Worm (Caenorhabditis elegans) whole organism, L1 larva: ENCODE measurements around the gene sre-40.

Experiments
- C04F5.9 ChIP-seq: sonication (generic microtip); optimal IDR thresholded peaks from 2 replicates; lab custom pipeline; 2016; ENCODE audit warnings: missing genetic modification characterization, missing compliant biosample characterization
- Y116A8C.19 ChIP-seq: sonication (generic microtip); optimal IDR thresholded peaks from 2 replicates; lab custom pipeline; 2016; ENCODE audit warnings: missing compliant biosample characterization, missing genetic modification characterization, borderline replicate concordance
- alr-1 ChIP-seq: fragments of 200-800 bp; sonication (Bioruptor generic); optimal IDR thresholded peaks from 2 replicates; lab custom pipeline; 2018; ENCODE audit warnings: borderline replicate concordance, mild to moderate bottlenecking, missing genetic modification characterization, missing compliant biosample characterization
- blmp-1 ChIP-seq: fragments of 150-350 bp; optimal IDR thresholded peaks from 2 replicates; lab custom pipeline; 2014; ENCODE audit warnings: missing biosample characterization, missing genetic modification characterization
- ceh-63 ChIP-seq: fragments of 200-800 bp; sonication (Bioruptor generic); optimal IDR thresholded peaks from 2 replicates; lab custom pipeline; 2018; ENCODE audit warnings: mild to moderate bottlenecking, missing genetic modification characterization, missing compliant biosample characterization
- ceh-8 ChIP-seq: fragments of 200-800 bp; sonication (Bioruptor generic); optimal IDR thresholded peaks from 2 replicates; lab custom pipeline; 2018; ENCODE audit warnings: mild to moderate bottlenecking, missing genetic modification characterization, moderate library complexity, missing compliant biosample characterization
- ceh-82 ChIP-seq, 3 experiments: fragments of 150-350 bp in 1 of 3; sonication (generic microtip) in 2 of 3; optimal IDR thresholded peaks; 2 replicates each; lab custom pipeline; 2014 to 2017; ENCODE audit warnings: missing biosample characterization in 3 of 3, missing genetic modification characterization in 3 of 3
- ceh-90 ChIP-seq: sonication (generic microtip); optimal IDR thresholded peaks from 2 replicates; lab custom pipeline; 2016; ENCODE audit warnings: missing genetic modification characterization, missing compliant biosample characterization
- dpl-1 ChIP-seq, 3 experiments: fragments of 150-350 bp in 2 of 3; sonication (generic microtip) in 1 of 3; optimal IDR thresholded peaks; 2 replicates each; lab custom pipeline; 2014 to 2017; ENCODE audit warnings: missing biosample characterization in 3 of 3, missing genetic modification characterization in 3 of 3, missing genetic modification reagents in 3 of 3
- egl-13 ChIP-seq: sonication (generic microtip); optimal IDR thresholded peaks from 2 replicates; lab custom pipeline; 2016; ENCODE audit warnings: missing genotype, missing genetic modification reagents, missing genetic modification characterization, missing compliant biosample characterization
- egl-27 ChIP-seq, 2 experiments: fragments of 150-350 bp in 1 of 2; sonication (generic microtip); optimal IDR thresholded peaks; 3 replicates each; lab custom pipeline; 2017 to 2018; ENCODE audit warnings: missing biosample characterization in 2 of 2, missing genetic modification characterization in 2 of 2, missing genetic modification reagents in 2 of 2
- fkh-4 ChIP-seq: sonication (generic microtip); optimal IDR thresholded peaks from 2 replicates; lab custom pipeline; 2016; ENCODE audit warnings: missing compliant biosample characterization, missing genetic modification characterization, borderline replicate concordance
- hpl-2 ChIP-seq: fragments of 150-350 bp; optimal IDR thresholded peaks from 2 replicates; lab custom pipeline; 2014; ENCODE audit warnings: missing biosample characterization, missing genetic modification reagents, missing genetic modification characterization
- irx-1 ChIP-seq: sonication (generic microtip); optimal IDR thresholded peaks from 2 replicates; lab custom pipeline; 2016; ENCODE audit warnings: missing genetic modification characterization, missing compliant biosample characterization
- isw-1 ChIP-seq: fragments of 200-800 bp; sonication (Bioruptor generic); IDR thresholded peaks from 2 replicates; pipeline ENCODE4 v1.3.6; 2022; ENCODE audit warnings: missing genetic modification characterization, missing compliant biosample characterization
- lin-14 ChIP-seq: fragments of 200-800 bp; sonication (Bioruptor generic); optimal IDR thresholded peaks from 2 replicates; lab custom pipeline; 2018; ENCODE audit warnings: mild to moderate bottlenecking, missing genetic modification characterization, moderate library complexity, missing compliant biosample characterization
- lin-15B ChIP-seq: fragments of 150-350 bp; sonication (generic microtip); optimal IDR thresholded peaks from 3 replicates; lab custom pipeline; 2014; ENCODE audit warnings: missing biosample characterization, missing genetic modification characterization
- lin-39 ChIP-seq: fragments of 150-350 bp; optimal IDR thresholded peaks from 2 replicates; lab custom pipeline; 2014; ENCODE audit warnings: missing biosample characterization, missing genetic modification reagents, missing genetic modification characterization
- lir-3 ChIP-seq: sonication (generic microtip); optimal IDR thresholded peaks from 2 replicates; lab custom pipeline; 2016; ENCODE audit warnings: mild to moderate bottlenecking, missing genetic modification characterization, moderate library complexity, missing compliant biosample characterization; ENCODE audit not compliant: poor library complexity
- mab-9 ChIP-seq: fragments of 200-800 bp; sonication (Bioruptor generic); IDR thresholded peaks from 2 replicates; pipeline ENCODE4 v1.3.6; 2022; ENCODE audit warnings: missing genetic modification reagents, missing genetic modification characterization, missing compliant biosample characterization
- mep-1 ChIP-seq: fragments of 150-350 bp; optimal IDR thresholded peaks from 2 replicates; lab custom pipeline; 2014; ENCODE audit warnings: missing biosample characterization, missing genetic modification characterization
- nhr-237 ChIP-seq: fragments of 150-350 bp; optimal IDR thresholded peaks from 2 replicates; lab custom pipeline; 2014; ENCODE audit warnings: missing biosample characterization, missing genetic modification characterization
- nhr-28 ChIP-seq: fragments of 150-350 bp; optimal IDR thresholded peaks from 2 replicates; lab custom pipeline; 2014; ENCODE audit warnings: missing biosample characterization, missing genetic modification characterization
- nhr-47 ChIP-seq: sonication (generic microtip); optimal IDR thresholded peaks from 2 replicates; lab custom pipeline; 2016; ENCODE audit warnings: mild to moderate bottlenecking, missing genetic modification characterization, moderate library complexity, missing compliant biosample characterization
- nhr-71 ChIP-seq: sonication (generic microtip); optimal IDR thresholded peaks from 2 replicates; lab custom pipeline; 2016; ENCODE audit warnings: mild to moderate bottlenecking, missing genetic modification characterization, moderate library complexity, missing compliant biosample characterization
- nhr-76 ChIP-seq: sonication (generic microtip); optimal IDR thresholded peaks from 2 replicates; lab custom pipeline; 2017; ENCODE audit warnings: missing biosample characterization, missing genetic modification characterization
- nhr-84 ChIP-seq: sonication (generic microtip); optimal IDR thresholded peaks from 2 replicates; lab custom pipeline; 2017; ENCODE audit warnings: missing biosample characterization, missing genetic modification characterization
- nhr-85 ChIP-seq: sonication (generic microtip); peaks from one replicate; lab custom pipeline; 2016; ENCODE audit warnings: missing genetic modification characterization, inconsistent platforms, missing compliant biosample characterization
- nhr-90 ChIP-seq: sonication (generic microtip); optimal IDR thresholded peaks from 2 replicates; lab custom pipeline; 2016; ENCODE audit warnings: mild to moderate bottlenecking, missing genetic modification characterization, missing compliant biosample characterization; ENCODE audit not compliant: poor library complexity
- pag-3 ChIP-seq: sonication (generic microtip); optimal IDR thresholded peaks from 2 replicates; lab custom pipeline; 2017; ENCODE audit warnings: missing genetic modification characterization, mild to moderate bottlenecking, missing compliant biosample characterization, antibody characterized with exemption, borderline replicate concordance; ENCODE audit not compliant: insufficient read depth
- rnt-1 ChIP-seq: sonication (generic microtip); optimal IDR thresholded peaks from 2 replicates; lab custom pipeline; 2016; ENCODE audit warnings: mild to moderate bottlenecking, missing genetic modification characterization, moderate library complexity, missing compliant biosample characterization
- skn-1 ChIP-seq: fragments of 150-350 bp; optimal IDR thresholded peaks from 2 replicates; lab custom pipeline; 2014; ENCODE audit warnings: missing biosample characterization, missing genetic modification characterization
- snu-23 ChIP-seq: sonication (generic microtip); optimal IDR thresholded peaks from 2 replicates; lab custom pipeline; 2016; ENCODE audit warnings: missing genetic modification characterization, missing compliant biosample characterization
- sox-4 ChIP-seq: sonication (generic microtip); optimal IDR thresholded peaks from 2 replicates; lab custom pipeline; 2016; ENCODE audit warnings: missing genetic modification characterization, missing compliant biosample characterization
- sup-37 ChIP-seq: fragments of 200-800 bp; sonication (Bioruptor generic); optimal IDR thresholded peaks from 2 replicates; lab custom pipeline; 2018; ENCODE audit warnings: mild to moderate bottlenecking, missing genetic modification characterization, missing compliant biosample characterization
- tbx-2 ChIP-seq: sonication (generic microtip); optimal IDR thresholded peaks from 2 replicates; lab custom pipeline; 2016; ENCODE audit warnings: missing genetic modification characterization, missing compliant biosample characterization
- unc-130 ChIP-seq: fragments of 150-350 bp; optimal IDR thresholded peaks from 2 replicates; lab custom pipeline; 2017; ENCODE audit warnings: missing biosample characterization, missing genetic modification characterization, inconsistent platforms
- unc-62 ChIP-seq: fragments of 150-350 bp; optimal IDR thresholded peaks from 2 replicates; lab custom pipeline; 2014; ENCODE audit warnings: missing biosample characterization, missing genetic modification reagents, missing genetic modification characterization
- unc-86 ChIP-seq: sonication (generic microtip); optimal IDR thresholded peaks from 2 replicates; lab custom pipeline; 2016; ENCODE audit warnings: missing genetic modification characterization, missing compliant biosample characterization
- unc-98 ChIP-seq: fragments of 200-800 bp; sonication (Bioruptor generic); IDR thresholded peaks from 2 replicates; pipeline ENCODE4 v1.3.6; 2022; ENCODE audit warnings: missing genetic modification characterization, missing compliant biosample characterization
- zip-4 ChIP-seq: fragments of 200-800 bp; sonication (Bioruptor generic); optimal IDR thresholded peaks from 2 replicates; lab custom pipeline; 2018; ENCODE audit warnings: mild to moderate bottlenecking, missing genetic modification characterization, moderate library complexity, missing compliant biosample characterization
- ztf-11 ChIP-seq, 2 experiments: sonication (generic microtip); optimal IDR thresholded peaks; 2 replicates each; lab custom pipeline; 2016 to 2017; ENCODE audit warnings: missing genetic modification characterization in 2 of 2, missing biosample characterization in 1 of 2, missing compliant biosample characterization in 1 of 2

The sre-40 gene

ce11 chrII:4686941-4687340 lies 3.3 kb upstream of the sre-40 start, which contains the start of gene sre-39:
Gene sre-39 (plus strand): TSS chrII:4687241.
- TF ChIP-seq nhr-76 (tag; lab: Kevin White, UChicago) = no peak
- no peak for TF ChIP-seq unc-62 (GFP tag; lab: Kevin White, UChicago)
- no peak for TF ChIP-seq sox-4
- TF ChIP-seq lin-14 (GFP tag; lab: Kevin White, UChicago) = no peak
- no peak for TF ChIP-seq unc-86 (tag; lab: Kevin White, UChicago)
- TF ChIP-seq alr-1 (tag; lab: Kevin White, UChicago) = no peak
- no peak for TF ChIP-seq rnt-1 (tag; lab: Kevin White, UChicago)
- no peak for TF ChIP-seq nhr-90 (tag; lab: Kevin White, UChicago)
- TF ChIP-seq irx-1 = no peak
- no peak for TF ChIP-seq ceh-82 (tag; optimal IDR thresholded peaks at IDR 0.05; lab: Kevin White, UChicago)
- no peak for TF ChIP-seq nhr-28 (tag; lab: Kevin White, UChicago)

DNA sequence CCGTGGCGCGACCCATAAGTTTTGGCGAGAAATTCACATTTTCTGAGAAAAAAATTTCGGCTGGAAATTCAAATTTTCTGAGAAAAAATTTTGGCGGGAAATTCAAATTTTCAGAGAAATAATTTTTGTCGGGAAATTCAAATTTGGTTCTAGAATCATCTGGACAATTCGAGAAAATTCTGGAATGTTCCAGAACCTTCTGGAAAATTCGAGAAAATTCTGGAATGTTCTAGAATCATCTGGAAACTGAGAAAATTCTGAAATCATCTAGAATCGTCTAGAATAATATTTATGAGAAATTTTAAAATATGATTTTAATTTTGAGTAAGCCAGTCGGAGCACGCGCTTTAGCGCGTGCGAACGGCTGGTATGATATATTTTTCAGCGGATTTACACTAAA lies 1.3 kb upstream of the sre-40 start:
- TF ChIP-seq dpl-1 (GFP tag; optimal IDR thresholded peaks at IDR 0.05; lab: Kevin White, UChicago) (no peak), unc-130 (tag; lab: Kevin White, UChicago) (no peak), ceh-63 (GFP tag; lab: Kevin White, UChicago) (no peak), blmp-1 (no peak), mab-9 (GFP tag; lab: Robert Waterston, UW) (no peak), lin-39 (no peak), ceh-90 (tag; lab: Kevin White, UChicago) (no peak), Y116A8C.19 (tag; lab: Kevin White, UChicago) (no peak), nhr-84 (tag; lab: Kevin White, UChicago) (no peak), pag-3 (tag; lab: Kevin White, UChicago) (no peak), C04F5.9 (tag; lab: Kevin White, UChicago) (no peak), egl-13 (tag; lab: Kevin White, UChicago) (no peak), fkh-4 (tag; lab: Kevin White, UChicago) (no peak), nhr-85 (tag; lab: Kevin White, UChicago) (no peak)

DNA sequence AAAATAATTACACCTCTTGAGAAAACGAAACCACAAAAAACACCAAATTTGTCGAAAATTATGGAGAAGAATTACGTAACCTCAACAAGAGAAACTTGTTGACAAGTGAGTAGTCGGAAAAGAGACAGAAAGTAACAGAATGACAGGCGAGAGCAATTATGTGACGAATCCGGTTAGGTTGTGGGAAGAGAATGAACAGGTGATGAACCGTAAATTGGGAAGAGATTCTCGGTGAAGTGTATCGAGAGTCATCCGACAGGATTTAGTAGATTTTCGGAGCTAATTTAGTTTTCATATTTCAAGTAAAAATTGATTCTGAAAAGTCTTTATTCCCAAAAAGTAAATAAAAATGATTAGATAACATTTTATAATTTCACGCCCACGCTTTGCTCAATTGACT lies 2.2 kb downstream of the sre-40 start, which contains the start of gene T05A7.7:
T05A7.7 (minus strand) TSS at position 101 of the 400 bp plus-strand sequence.
- no peak for TF ChIP-seq Y116A8C.19 (tag; lab: Kevin White, UChicago)
- no peak for TF ChIP-seq fkh-4 (tag; lab: Kevin White, UChicago)
- TF ChIP-seq isw-1 (GFP tag; lab: Robert Waterston, UW) = no peak
- peak; percentile 43 for TF ChIP-seq blmp-1
- no peak for TF ChIP-seq hpl-2 (GFP tag; lab: Kevin White, UChicago)
- TF ChIP-seq egl-27 (tag; optimal IDR thresholded peaks at IDR 0.05; lab: Kevin White, UChicago) = no peak
- no peak for TF ChIP-seq pag-3 (tag; lab: Kevin White, UChicago)
- TF ChIP-seq skn-1 (tag; lab: Kevin White, UChicago) = no peak

DNA sequence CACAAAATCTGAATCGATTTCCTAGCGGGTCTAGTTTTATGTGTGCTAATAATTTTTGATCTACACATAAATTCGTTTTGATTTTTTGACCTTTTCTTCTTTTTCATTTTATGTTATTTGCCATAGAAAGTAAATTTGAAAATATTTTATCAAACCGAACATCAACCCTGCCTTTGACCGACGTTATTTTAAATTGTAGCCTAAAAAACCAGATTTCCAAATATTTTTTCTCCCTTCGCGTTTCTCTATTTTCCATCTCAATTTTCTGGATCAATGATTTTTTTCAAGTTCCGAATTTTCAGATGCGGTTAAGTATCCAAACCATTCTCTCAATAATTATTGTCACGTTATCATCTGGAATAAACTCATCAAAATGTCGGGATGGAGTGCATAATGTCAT lies 5.7 kb downstream of the sre-40 start, which contains the start of gene T05A7.1:
T05A7.1 (plus strand) TSS at position 301 of the 400 bp plus-strand sequence.
- TF ChIP-seq lin-15B (tag; lab: Kevin White, UChicago) = no peak
- no peak for TF ChIP-seq nhr-237 (tag; lab: Kevin White, UChicago)
- TF ChIP-seq lir-3 (tag; lab: Kevin White, UChicago) = no peak
- no peak for TF ChIP-seq fkh-4 (tag; lab: Kevin White, UChicago)
- TF ChIP-seq ceh-8 (GFP tag; lab: Kevin White, UChicago) = no peak
- TF ChIP-seq snu-23 (GFP tag; lab: Kevin White, UChicago) = no peak
- no peak for TF ChIP-seq tbx-2
- TF ChIP-seq sup-37 (GFP tag; lab: Kevin White, UChicago) = no peak
- TF ChIP-seq nhr-71 (tag; lab: Kevin White, UChicago) = no peak
- no peak for TF ChIP-seq unc-98 (GFP tag; lab: Robert Waterston, UW)
- TF ChIP-seq ceh-90 (tag; lab: Kevin White, UChicago) = no peak
- TF ChIP-seq ztf-11 (tag; optimal IDR thresholded peaks at IDR 0.05; lab: Kevin White, UChicago) = no peak
- TF ChIP-seq zip-4 (GFP tag; lab: Kevin White, UChicago) = no peak
- TF ChIP-seq mep-1 (tag; lab: Kevin White, UChicago) = no peak
- TF ChIP-seq nhr-47 = no peak
- no peak for TF ChIP-seq nhr-85 (tag; lab: Kevin White, UChicago)
- no peak for TF ChIP-seq nhr-84 (tag; lab: Kevin White, UChicago)
- no peak for TF ChIP-seq mab-9 (GFP tag; lab: Robert Waterston, UW)
